Worm (Caenorhabditis elegans) whole organism, L4 larva: ENCODE data around the gene sdz-26.

ENCODE experiments used
- D1046.2 ChIP-seq: fragments of 200-800 bp; sonication (Bioruptor generic); IDR thresholded peaks from 2 replicates; pipeline ENCODE4 v1.3.6; 2022; ENCODE audit warnings: missing genetic modification characterization, missing compliant biosample characterization
- F10B5.3 ChIP-seq: sonication (generic microtip); optimal IDR thresholded peaks from 2 replicates; lab custom pipeline; 2016; ENCODE audit warnings: mild to moderate bottlenecking, missing genetic modification characterization, missing compliant biosample characterization
- F44E2.7 ChIP-seq: fragments of 200-800 bp; sonication (Bioruptor generic); IDR thresholded peaks from 2 replicates; pipeline ENCODE4 v2.1.2; 2022; ENCODE audit warnings: missing genetic modification characterization, missing compliant biosample characterization
- R02D3.7 ChIP-seq: fragments of 150-350 bp; sonication (generic microtip); optimal IDR thresholded peaks from 3 replicates; lab custom pipeline; 2014; ENCODE audit warnings: missing biosample characterization, missing genetic modification characterization
- Y105C5A.15 ChIP-seq: fragments of 200-800 bp; sonication (Bioruptor generic); IDR thresholded peaks from 2 replicates; pipeline ENCODE4 v1.3.6; 2022; ENCODE audit warnings: missing genetic modification characterization, missing compliant biosample characterization
- Y48G9A.11 ChIP-seq: fragments of 200-800 bp; sonication (Bioruptor generic); IDR thresholded peaks from 2 replicates; pipeline ENCODE4 v1.3.6; 2022; ENCODE audit warnings: missing genetic modification reagents, missing genetic modification characterization, missing compliant biosample characterization
- Y75B8A.6 ChIP-seq: fragments of 200-800 bp; sonication (Bioruptor generic); IDR thresholded peaks from 2 replicates; pipeline ENCODE4 v1.3.6; 2022; ENCODE audit warnings: missing genetic modification reagents, missing genetic modification characterization, missing compliant biosample characterization
- ZK337.2 ChIP-seq: fragments of 200-800 bp; sonication (Bioruptor generic); IDR thresholded peaks from 2 replicates; pipeline ENCODE4 v1.3.6; 2022; ENCODE audit warnings: missing genetic modification reagents, missing genetic modification characterization, missing compliant biosample characterization
- ZK546.5 ChIP-seq, 2 experiments: sonication (generic microtip); optimal IDR thresholded peaks; 2 replicates each; lab custom pipeline; 2017; ENCODE audit warnings: missing biosample characterization in 2 of 2, missing genetic modification characterization in 2 of 2
- aha-1 ChIP-seq: fragments of 150-350 bp; peaks from one replicate; lab custom pipeline; 2014; ENCODE audit warnings: missing biosample characterization, missing genetic modification characterization
- ama-1 ChIP-seq: fragments of 150-350 bp; optimal IDR thresholded peaks from 2 replicates; lab custom pipeline; 2014; ENCODE audit warnings: inconsistent platforms, mixed read lengths
- arid-1 ChIP-seq: fragments of 200-800 bp; sonication (Bioruptor generic); conservative IDR thresholded peaks from 2 replicates; pipeline ENCODE4 v1.3.6; 2022; ENCODE audit warnings: missing genetic modification reagents, missing genetic modification characterization, missing compliant biosample characterization
- ceh-62 ChIP-seq: sonication (generic microtip); optimal IDR thresholded peaks from 2 replicates; lab custom pipeline; 2017; ENCODE audit warnings: missing biosample characterization, missing genetic modification characterization
- ceh-82 ChIP-seq: sonication (generic microtip); optimal IDR thresholded peaks from 2 replicates; lab custom pipeline; 2017; ENCODE audit warnings: missing biosample characterization, missing genetic modification characterization
- daf-16 ChIP-seq, 3 experiments: sonication (generic microtip); optimal IDR thresholded peaks; 2 replicates each; lab custom pipeline; 2016 to 2017; ENCODE audit warnings: missing genetic modification characterization in 3 of 3, missing genetic modification reagents in 3 of 3, mild to moderate bottlenecking in 2 of 3, missing compliant biosample characterization in 2 of 3, missing biosample characterization in 1 of 3, moderate library complexity in 1 of 3
- daf-19 ChIP-seq: fragments of 200-800 bp; sonication (Bioruptor generic); conservative IDR thresholded peaks from 2 replicates; pipeline ENCODE4 v1.3.6; 2022; ENCODE audit warnings: missing genetic modification characterization, missing compliant biosample characterization
- daf-8 ChIP-seq: fragments of 200-800 bp; sonication (Bioruptor generic); IDR thresholded peaks from 2 replicates; pipeline ENCODE4 v1.3.6; 2022; ENCODE audit warnings: missing genetic modification characterization, missing compliant biosample characterization
- dmd-9 ChIP-seq: fragments of 200-800 bp; sonication (Bioruptor generic); IDR thresholded peaks from 2 replicates; pipeline ENCODE4 v1.3.6; 2022; ENCODE audit warnings: missing genetic modification reagents, missing genetic modification characterization, missing compliant biosample characterization
- duxl-1 ChIP-seq: sonication (generic microtip); optimal IDR thresholded peaks from 2 replicates; lab custom pipeline; 2016; ENCODE audit warnings: mild to moderate bottlenecking, missing genetic modification characterization, moderate library complexity, missing compliant biosample characterization; ENCODE audit not compliant: poor library complexity
- egl-27 ChIP-seq: sonication (generic microtip); optimal IDR thresholded peaks from 3 replicates; lab custom pipeline; 2017; ENCODE audit warnings: missing biosample characterization, missing genetic modification reagents, missing genetic modification characterization
- egl-43 ChIP-seq: fragments of 200-800 bp; sonication (Bioruptor generic); IDR thresholded peaks from 2 replicates; pipeline ENCODE4 v1.3.6; 2022; ENCODE audit warnings: missing genetic modification reagents, missing genetic modification characterization, missing compliant biosample characterization
- fkh-10 ChIP-seq: fragments of 150-350 bp; optimal IDR thresholded peaks from 2 replicates; lab custom pipeline; 2014; ENCODE audit warnings: missing biosample characterization, missing genetic modification reagents, missing genetic modification characterization
- hlh-30 ChIP-seq: sonication (generic microtip); optimal IDR thresholded peaks from 2 replicates; lab custom pipeline; 2017; ENCODE audit warnings: antibody characterized with exemption, mild to moderate bottlenecking, missing genetic modification characterization, missing compliant biosample characterization; ENCODE audit not compliant: insufficient read depth
- jun-1 ChIP-seq: fragments of 150-350 bp; optimal IDR thresholded peaks from 2 replicates; lab custom pipeline; 2014; ENCODE audit warnings: missing biosample characterization, missing genetic modification reagents, missing genetic modification characterization
- lin-1 ChIP-seq: fragments of 200-800 bp; sonication (Bioruptor generic); IDR thresholded peaks from 2 replicates; pipeline ENCODE4 v1.3.6; 2022; ENCODE audit warnings: missing genetic modification reagents, missing genetic modification characterization, missing compliant biosample characterization
- lin-29 ChIP-seq: fragments of 200-800 bp; sonication (Bioruptor generic); IDR thresholded peaks from 2 replicates; pipeline ENCODE4 v1.3.6; 2022; ENCODE audit warnings: missing genetic modification reagents, missing genetic modification characterization, missing compliant biosample characterization
- madf-5 ChIP-seq, 2 experiments: fragments of 200-800 bp; sonication (Bioruptor generic); IDR thresholded peaks; 2 replicates each; pipeline ENCODE4 v1.3.6; 2022; ENCODE audit warnings: missing compliant biosample characterization in 2 of 2, missing genetic modification characterization in 2 of 2
- madf-9 ChIP-seq: fragments of 200-800 bp; sonication (Bioruptor generic); conservative IDR thresholded peaks from 2 replicates; pipeline ENCODE4 v1.3.6; 2022; ENCODE audit warnings: missing genetic modification reagents, missing genetic modification characterization, missing compliant biosample characterization
- mxl-2 ChIP-seq: fragments of 200-800 bp; sonication (Bioruptor generic); conservative IDR thresholded peaks from 2 replicates; pipeline ENCODE4 v1.3.6; 2022; ENCODE audit warnings: missing genetic modification reagents, missing genetic modification characterization, missing compliant biosample characterization
- nhr-10 ChIP-seq: fragments of 150-350 bp; optimal IDR thresholded peaks from 2 replicates; lab custom pipeline; 2014; ENCODE audit warnings: missing biosample characterization, missing genetic modification characterization
- nhr-102 ChIP-seq: sonication (generic microtip); optimal IDR thresholded peaks from 2 replicates; lab custom pipeline; 2016; ENCODE audit warnings: mild to moderate bottlenecking, missing genetic modification characterization, moderate library complexity, missing compliant biosample characterization
- nhr-28 ChIP-seq: fragments of 150-350 bp; optimal IDR thresholded peaks from 2 replicates; lab custom pipeline; 2014; ENCODE audit warnings: missing biosample characterization, missing genetic modification characterization
- nhr-48 ChIP-seq: sonication (generic microtip); optimal IDR thresholded peaks from 2 replicates; lab custom pipeline; 2016; ENCODE audit warnings: mild to moderate bottlenecking, missing genetic modification characterization, missing compliant biosample characterization
- pha-4 ChIP-seq, 2 experiments: fragments of 150-350 bp in 1 of 2; fragments of 200-800 bp in 1 of 2; sonication (Bioruptor generic) in 1 of 2; IDR thresholded peaks in 1 of 2; optimal IDR thresholded peaks in 1 of 2; 2 replicates each; pipeline versions ENCODE4 v1.3.6 to Lab custom; 2014 to 2022; ENCODE audit warnings: missing genetic modification characterization in 2 of 2, missing genetic modification reagents in 2 of 2, missing biosample characterization in 1 of 2, missing compliant biosample characterization in 1 of 2
- php-3 ChIP-seq: fragments of 200-800 bp; sonication (Bioruptor generic); IDR thresholded peaks from 2 replicates; pipeline ENCODE4 v1.3.6; 2022; ENCODE audit warnings: missing genetic modification reagents, missing genetic modification characterization, missing compliant biosample characterization
- rbr-2 ChIP-seq: sonication (generic microtip); optimal IDR thresholded peaks from 2 replicates; lab custom pipeline; 2016; ENCODE audit warnings: missing genotype, missing genetic modification characterization, missing compliant biosample characterization
- sdz-12 ChIP-seq: fragments of 200-800 bp; sonication (Bioruptor generic); optimal IDR thresholded peaks from 2 replicates; lab custom pipeline; 2018; ENCODE audit warnings: mild to moderate bottlenecking, missing genetic modification characterization, missing compliant biosample characterization
- set-16 ChIP-seq: fragments of 200-800 bp; sonication (Bioruptor generic); IDR thresholded peaks from 2 replicates; pipeline ENCODE4 v1.3.6; 2022; ENCODE audit warnings: missing genetic modification reagents, missing genetic modification characterization, missing compliant biosample characterization
- snpc-4 ChIP-seq: fragments of 150-350 bp; optimal IDR thresholded peaks from 2 replicates; lab custom pipeline; 2014; ENCODE audit warnings: missing biosample characterization, missing genetic modification characterization
- spr-1 ChIP-seq: sonication (generic microtip); optimal IDR thresholded peaks from 2 replicates; lab custom pipeline; 2016; ENCODE audit warnings: mild to moderate bottlenecking, missing genetic modification characterization, missing compliant biosample characterization
- spr-3 ChIP-seq: fragments of 200-800 bp; sonication (Bioruptor generic); optimal IDR thresholded peaks from 2 replicates; lab custom pipeline; 2018; ENCODE audit warnings: mild to moderate bottlenecking, missing genetic modification characterization, missing compliant biosample characterization
- tra-1 ChIP-seq: fragments of 200-800 bp; sonication (Bioruptor generic); IDR thresholded peaks from 2 replicates; pipeline ENCODE4 v1.3.6; 2022; ENCODE audit warnings: missing genetic modification reagents, missing genetic modification characterization, missing compliant biosample characterization
- zip-2 ChIP-seq: fragments of 150-350 bp; optimal IDR thresholded peaks from 2 replicates; lab custom pipeline; 2014; ENCODE audit warnings: missing biosample characterization, missing genetic modification characterization

sdz-26 gene

DNA sequence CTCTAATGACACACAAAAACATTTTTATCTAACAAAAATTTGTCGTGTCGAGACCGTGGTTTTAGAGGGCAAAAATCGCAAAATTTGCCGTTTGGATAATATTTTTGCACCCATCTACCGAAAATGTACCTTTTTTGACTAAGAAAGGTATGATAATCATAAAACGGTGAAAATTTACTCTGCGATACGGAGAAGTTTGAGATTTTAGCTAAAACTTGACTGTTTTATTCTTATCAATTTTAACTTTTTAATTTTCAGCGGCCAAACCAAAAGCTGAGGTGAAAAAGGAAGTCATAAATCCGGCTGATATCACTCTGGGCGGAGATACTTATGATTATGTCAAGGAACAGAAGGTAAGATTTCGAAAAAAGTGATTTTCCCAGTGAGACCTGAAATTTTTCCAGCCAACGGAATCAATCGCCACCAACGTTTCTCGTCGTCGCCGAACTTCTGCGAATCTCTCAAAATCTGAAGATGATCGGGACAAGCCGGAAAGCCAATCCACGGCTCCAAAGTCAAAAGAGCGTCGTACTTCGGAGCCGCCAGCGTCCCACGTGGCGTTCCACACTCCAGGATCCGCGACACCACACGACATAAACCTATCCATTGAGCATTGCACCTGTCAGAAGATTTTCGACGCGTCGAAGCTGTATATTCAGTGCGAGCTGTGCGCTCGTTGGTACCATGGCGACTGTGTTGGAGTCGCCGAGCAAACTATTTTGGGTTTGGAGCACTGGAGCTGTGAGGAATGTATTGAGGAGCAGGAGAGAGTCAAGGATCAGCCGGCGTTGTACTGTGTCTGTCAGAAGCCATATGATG lies 24.8 kb downstream of the sdz-26 start (continued):
- 0 out of 2 replicates have a peak, but pooled peaks have one; percentile 11 for TF ChIP-seq daf-19
- TF ChIP-seq set-16 (GFP tag; lab: Robert Waterston, UW) = peak; percentile 67; the same call in 1 of the 2 replicates
- no peak for TF ChIP-seq egl-43 (GFP tag; lab: Robert Waterston, UW)
- no peak for TF ChIP-seq rbr-2 (tag; lab: Kevin White, UChicago)
- TF ChIP-seq mxl-2 (GFP tag; lab: Robert Waterston, UW) = no peak
- no peak for TF ChIP-seq jun-1 (tag; lab: Kevin White, UChicago)
- no peak for TF ChIP-seq Y48G9A.11 (GFP tag; lab: Robert Waterston, UW)
- TF ChIP-seq nhr-28 (tag; lab: Kevin White, UChicago) = peak; percentile 0
- no peak for TF ChIP-seq daf-8
- no peak for TF ChIP-seq madf-5 (GFP tag; IDR thresholded peaks at IDR 0.05; lab: Robert Waterston, UW)
- TF ChIP-seq ZK337.2 (GFP tag; lab: Robert Waterston, UW) = no peak
- TF ChIP-seq spr-1 (tag; lab: Kevin White, UChicago) = no peak
- no peak for TF ChIP-seq Y75B8A.6 (GFP tag; lab: Robert Waterston, UW)
- no peak for TF ChIP-seq zip-2 (tag; lab: Kevin White, UChicago)
- TF ChIP-seq dmd-9 (GFP tag; lab: Robert Waterston, UW) = no peak
- TF ChIP-seq ama-1 = no peak
- no peak for TF ChIP-seq F44E2.7 (GFP tag; lab: Robert Waterston, UW)
- TF ChIP-seq fkh-10 = no peak
- TF ChIP-seq Y105C5A.15 (GFP tag; lab: Robert Waterston, UW) = no peak

DNA sequence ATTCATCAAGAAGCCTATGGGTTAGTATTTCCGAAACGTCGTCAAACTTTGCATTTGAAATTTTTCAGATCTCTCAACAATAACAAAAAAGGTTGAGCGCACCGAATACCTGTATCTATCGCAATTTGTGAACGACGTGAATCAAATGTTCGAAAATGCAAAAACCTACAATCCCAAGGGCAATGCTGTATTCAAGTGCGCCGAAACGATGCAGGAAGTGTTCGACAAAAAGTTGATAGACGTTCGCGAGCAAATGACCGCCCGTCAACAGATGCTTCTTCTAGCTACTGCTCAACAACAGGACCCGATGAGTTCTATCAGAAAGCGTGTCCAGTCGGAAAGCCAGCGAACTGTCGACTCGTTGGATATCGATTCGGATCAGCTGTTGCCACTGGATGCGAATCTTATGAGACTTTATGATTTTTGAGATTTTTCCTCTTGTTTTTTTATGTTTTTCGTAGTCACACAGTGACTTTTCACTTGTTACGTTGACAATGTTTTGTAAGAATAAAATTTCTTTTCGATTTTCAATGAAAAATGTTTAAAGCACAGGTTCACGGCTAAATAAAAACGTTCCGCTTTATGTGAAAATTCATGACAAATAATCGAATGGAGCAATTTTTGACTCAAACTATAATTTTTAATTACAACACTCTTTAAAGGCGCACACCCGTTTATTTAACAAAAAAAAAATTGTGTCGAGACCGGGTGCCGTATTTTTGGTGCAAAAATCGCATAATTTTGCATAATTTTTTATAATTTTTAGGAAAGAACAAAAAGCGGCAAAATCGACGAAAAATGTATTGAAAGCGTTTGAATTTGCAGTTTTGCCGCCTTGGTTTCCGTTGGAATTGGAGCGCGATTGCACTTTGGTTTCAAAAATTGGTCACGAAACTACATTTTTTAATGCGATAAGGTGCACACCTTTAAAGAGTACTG lies 26.1 kb downstream of the sdz-26 start:
- TF ChIP-seq nhr-28 (tag; lab: Kevin White, UChicago) (no peak), lin-1 (GFP tag; lab: Robert Waterston, UW) (peak; percentile 54; the same call in 1 of the 2 replicates), aha-1 (tag; lab: Kevin White, UChicago) (peak; percentile 80), tra-1 (no peak), rbr-2 (tag; lab: Kevin White, UChicago) (peak; percentile 40), sdz-12 (GFP tag; lab: Kevin White, UChicago) (no peak), daf-8 (no peak), daf-16 (GFP tag; optimal IDR thresholded peaks at IDR 0.05; lab: Kevin White, UChicago) (no peak), daf-16 (tag; optimal IDR thresholded peaks at IDR 0.05; lab: Kevin White, UChicago) (peak; percentile 43), php-3 (GFP tag; lab: Robert Waterston, UW) (peak; percentile 84), dmd-9 (GFP tag; lab: Robert Waterston, UW) (no peak), mxl-2 (GFP tag; lab: Robert Waterston, UW) (no peak), arid-1 (0 out of 2 replicates have a peak, but pooled peaks have one; percentile 42), lin-29 (GFP tag; lab: Robert Waterston, UW) (peak; percentile 69), nhr-102 (tag; lab: Kevin White, UChicago) (peak; percentile 70), R02D3.7 (tag; lab: Kevin White, UChicago) (no peak), pha-4 (GFP tag; IDR thresholded peaks at IDR 0.05; lab: Robert Waterston, UW) (peak; percentile 75; the same call in 1 of the 2 replicates), pha-4 (tag; optimal IDR thresholded peaks at IDR 0.05; lab: Kevin White, UChicago) (peak; percentile 68), F10B5.3 (tag; lab: Kevin White, UChicago) (peak; percentile 47), madf-9 (GFP tag; lab: Robert Waterston, UW) (no peak), egl-27 (tag; lab: Kevin White, UChicago) (no peak), nhr-48 (tag; lab: Kevin White, UChicago) (peak; percentile 27), spr-3 (GFP tag; lab: Kevin White, UChicago) (no peak), ceh-82 (tag; lab: Kevin White, UChicago) (no peak), hlh-30 (peak; percentile 61), duxl-1 (peak; percentile 39), F44E2.7 (GFP tag; lab: Robert Waterston, UW) (no peak), D1046.2 (GFP tag; lab: Robert Waterston, UW) (0 out of 2 replicates have a peak, but pooled peaks have one; percentile 9), ZK546.5 (tag; optimal IDR thresholded peaks at IDR 0.05; lab: Kevin White, UChicago) (no peak), madf-5 (GFP tag; IDR thresholded peaks at IDR 0.05; lab: Robert Waterston, UW) (peak in 1 of 2 experiments; percentile 4; a peak in 1 of 4 replicates), snpc-4 (no peak), nhr-10 (tag; lab: Kevin White, UChicago) (no peak), fkh-10 (no peak), ceh-62 (tag; lab: Kevin White, UChicago) (no peak)
